Fruit fly (Drosophila melanogaster): Measurements from ENCODE around the gene alphaCOP.

DNA sequence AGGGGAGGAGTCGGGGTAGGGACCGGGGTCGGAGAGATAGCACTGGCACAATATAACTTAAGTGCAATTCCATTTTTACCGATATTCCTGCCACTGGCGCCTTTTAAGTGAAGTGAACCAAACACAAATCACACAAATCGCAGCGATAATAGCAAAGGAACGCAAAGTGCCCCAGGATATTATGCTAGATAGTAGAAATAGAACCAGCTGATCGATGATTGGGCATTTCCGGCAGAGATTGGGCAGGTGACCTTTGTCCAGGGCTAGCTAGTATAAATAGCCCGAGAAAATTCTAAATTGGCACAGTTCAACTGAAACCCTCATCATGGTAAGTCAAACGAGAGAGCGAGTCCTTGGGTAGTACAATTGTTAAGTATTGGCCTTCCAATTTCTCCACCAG is 49.3 kb upstream of the alphaCOP start, which contains the start of gene CG12011:
- TF ChIP-seq CG8478 (optimal IDR thresholded peaks at IDR 0.05): no peak
- no peak for TF ChIP-seq psq (optimal IDR thresholded peaks at IDR 0.05)
